Worm (Caenorhabditis elegans) whole organism, young adult: ENCODE measurements around the gene try-11.

Source experiments
- aptf-2 ChIP-seq: fragments of 200-800 bp; sonication (Bioruptor generic); conservative IDR thresholded peaks from 2 replicates; pipeline ENCODE4 v1.3.6; 2022; ENCODE audit warnings: missing genetic modification reagents, missing genetic modification characterization, missing compliant biosample characterization
- bed-2 ChIP-seq: fragments of 200-800 bp; sonication (Bioruptor generic); IDR thresholded peaks from 2 replicates; pipeline ENCODE4 v1.3.6; 2022; ENCODE audit warnings: missing genetic modification reagents, missing genetic modification characterization, missing compliant biosample characterization
- chd-7 ChIP-seq: sonication (generic microtip); optimal IDR thresholded peaks from 2 replicates; lab custom pipeline; 2016; ENCODE audit warnings: mild to moderate bottlenecking, missing genetic modification characterization, moderate library complexity, missing compliant biosample characterization
- ets-4 ChIP-seq: fragments of 200-800 bp; sonication (Bioruptor generic); optimal IDR thresholded peaks from 2 replicates; lab custom pipeline; 2018; ENCODE audit warnings: mild to moderate bottlenecking, missing genetic modification characterization, missing compliant biosample characterization
- lir-1 ChIP-seq: fragments of 200-800 bp; sonication (Bioruptor generic); conservative IDR thresholded peaks from 2 replicates; pipeline ENCODE4 v1.3.6; 2022; ENCODE audit warnings: missing genetic modification reagents, missing genetic modification characterization, missing compliant biosample characterization
- lsy-27 ChIP-seq: sonication (generic microtip); optimal IDR thresholded peaks from 2 replicates; lab custom pipeline; 2017; ENCODE audit warnings: missing genetic modification characterization, mild to moderate bottlenecking, missing compliant biosample characterization, antibody characterized with exemption, missing genotype, borderline replicate concordance; ENCODE audit not compliant: insufficient read depth
- snpc-1.1 ChIP-seq: sonication (generic microtip); optimal IDR thresholded peaks from 2 replicates; lab custom pipeline; 2017; ENCODE audit warnings: missing genetic modification characterization, mild to moderate bottlenecking, missing compliant biosample characterization, antibody characterized with exemption, moderate library complexity, missing genotype, missing genetic modification reagents; ENCODE audit not compliant: insufficient read depth
- tlf-1 ChIP-seq: fragments of 200-800 bp; sonication (Bioruptor generic); optimal IDR thresholded peaks from 2 replicates; lab custom pipeline; 2018; ENCODE audit warnings: mild to moderate bottlenecking, missing genetic modification characterization, missing compliant biosample characterization
- unc-130 ChIP-seq: sonication (generic microtip); optimal IDR thresholded peaks from 2 replicates; lab custom pipeline; 2016; ENCODE audit warnings: missing genetic modification reagents, missing genetic modification characterization, missing compliant biosample characterization

- TF ChIP-seq lsy-27 (tag; lab: Kevin White, UChicago) (no peak), lir-1 (GFP tag; lab: Robert Waterston, UW) (no peak), snpc-1.1 (tag; lab: Kevin White, UChicago) (no peak), bed-2 (no peak), chd-7 (tag; lab: Kevin White, UChicago) (no peak), ets-4 (GFP tag; lab: Kevin White, UChicago) (no peak), unc-130 (GFP tag; lab: Kevin White, UChicago) (no peak), aptf-2 (GFP tag; lab: Robert Waterston, UW) (no peak), tlf-1 (GFP tag; lab: Kevin White, UChicago) (no peak)
These were observed 49.7 kb downstream of the try-11 start for ce11 chrV:7501194-7501593.
